Worm (Caenorhabditis elegans) whole organism, young adult: ENCODE data around the gene ttr-12.

Experiments used
- B0336.3 ChIP-seq: fragments of 200-800 bp; sonication (Bioruptor generic); IDR thresholded peaks from 2 replicates; pipeline ENCODE4 v1.3.6; 2022; ENCODE audit warnings: missing genetic modification characterization, missing compliant biosample characterization
- attf-3 ChIP-seq: fragments of 200-800 bp; sonication (Bioruptor generic); conservative IDR thresholded peaks from 2 replicates; pipeline ENCODE4 v1.3.6; 2022; ENCODE audit warnings: missing genetic modification reagents, missing genetic modification characterization, missing compliant biosample characterization
- hrde-1 ChIP-seq: sonication (generic microtip); optimal IDR thresholded peaks from 2 replicates; lab custom pipeline; 2016; ENCODE audit warnings: missing genetic modification characterization, mild to moderate bottlenecking, missing compliant biosample characterization, moderate library complexity, missing genotype, missing genetic modification reagents, borderline replicate concordance
- mxl-1 ChIP-seq: sonication (generic microtip); optimal IDR thresholded peaks from 2 replicates; lab custom pipeline; 2016; ENCODE audit warnings: missing genetic modification characterization, missing compliant biosample characterization
- rpc-1 ChIP-seq, 2 experiments: fragments of 150-350 bp in 1 of 2; sonication (generic microtip) in 1 of 2; optimal IDR thresholded peaks; 2 replicates each; lab custom pipeline; 2014 to 2018; ENCODE audit warnings: missing biosample characterization in 1 of 2, missing genetic modification characterization in 1 of 2, missing genetic modification reagents in 1 of 2, missing genotype in 1 of 2
- snpc-1.1 ChIP-seq: sonication (generic microtip); optimal IDR thresholded peaks from 2 replicates; lab custom pipeline; 2017; ENCODE audit warnings: missing genetic modification characterization, mild to moderate bottlenecking, missing compliant biosample characterization, antibody characterized with exemption, moderate library complexity, missing genotype, missing genetic modification reagents; ENCODE audit not compliant: insufficient read depth
- somi-1 ChIP-seq: fragments of 200-800 bp; sonication (Bioruptor generic); optimal IDR thresholded peaks from 2 replicates; lab custom pipeline; 2018; ENCODE audit warnings: mild to moderate bottlenecking, missing genetic modification characterization, missing compliant biosample characterization

The ttr-12 gene

ce11 chrV:20561795-20562194 is 46.8 kb downstream of the ttr-12 start, which contains the start of gene F26F2.1:
F26F2.1 (minus strand) TSS chrV:20561895.
- TF ChIP-seq attf-3 (GFP tag; lab: Robert Waterston, UW) (no peak), B0336.3 (GFP tag; lab: Robert Waterston, UW) (no peak), mxl-1 (tag; lab: Kevin White, UChicago) (no peak), hrde-1 (tag; lab: Kevin White, UChicago) (no peak), snpc-1.1 (tag; lab: Kevin White, UChicago) (no peak)

- TF ChIP-seq rpc-1 (optimal IDR thresholded peaks at IDR 0.05; lab: Kevin White, UChicago) (no peak), rpc-1 (tag; optimal IDR thresholded peaks at IDR 0.05; lab: Kevin White, UChicago) (no peak), somi-1 (GFP tag; lab: Kevin White, UChicago) (no peak)
Measured at ce11 chrV:20558270-20558669, 50.3 kb downstream of the ttr-12 start, which contains the start of gene abf-4. abf-4 (minus strand) TSS chrV:20558370.
